Fruit fly (Drosophila melanogaster): Measurements from ENCODE around the gene CG32687.

CG32687 gene

dm6 chrX:10487964-10488605 lies 1.1 kb upstream of the CG32687 start (continued):
- TF ChIP-seq CG13894 (tag; optimal IDR thresholded peaks at IDR 0.05) = peak; percentile 9
- TF ChIP-seq HHEX (GFP tag; optimal IDR thresholded peaks at IDR 0.05) = peak; percentile 47
- peak; percentile 28 for TF ChIP-seq Usf (GFP tag; optimal IDR thresholded peaks at IDR 0.05)
- peak; percentile 33 for TF ChIP-seq ERR (GFP tag; optimal IDR thresholded peaks at IDR 0.05)
- peak; percentile 44 for TF ChIP-seq pho (GFP tag; optimal IDR thresholded peaks at IDR 0.05)
- TF ChIP-seq CG11504 (tag; optimal IDR thresholded peaks at IDR 0.05) = peak; percentile 51
- TF ChIP-seq exex (tag; optimal IDR thresholded peaks at IDR 0.05) = peak; percentile 88
- TF ChIP-seq dmrt11E (tag; optimal IDR thresholded peaks at IDR 0.05) = no peak
- TF ChIP-seq CG2889 (GFP tag; IDR thresholded peaks at IDR 0.05) = no peak
- no peak for TF ChIP-seq CG10321 (GFP tag; IDR thresholded peaks at IDR 0.05)
- TF ChIP-seq CG6765 (GFP tag; optimal IDR thresholded peaks at IDR 0.05) = peak; percentile 13
- 0 out of 2 replicates have a peak, but pooled peaks have one; percentile 16 for TF ChIP-seq CG31441 (GFP tag; IDR thresholded peaks at IDR 0.05)
- peak; percentile 57 for TF ChIP-seq CG17385 (GFP tag; optimal IDR thresholded peaks at IDR 0.05)
- TF ChIP-seq grau (tag; optimal IDR thresholded peaks at IDR 0.05) = peak; percentile 67
- TF ChIP-seq YL-1 (GFP tag; optimal IDR thresholded peaks at IDR 0.05) = no peak
- peak; percentile 12; the same call in 1 of the 2 replicates for TF ChIP-seq CG4730 (GFP tag; IDR thresholded peaks at IDR 0.05)
- TF ChIP-seq lola (GFP tag; optimal IDR thresholded peaks at IDR 0.05) = no peak
- no peak for TF ChIP-seq hkb (optimal IDR thresholded peaks at IDR 0.05)
- peak; percentile 43; the same call in 1 of the 2 replicates for TF ChIP-seq hkb (GFP tag; IDR thresholded peaks at IDR 0.05)
- 0 out of 2 replicates have a peak, but pooled peaks have one; percentile 22 for TF ChIP-seq CG14014 (GFP tag; IDR thresholded peaks at IDR 0.05)
- TF ChIP-seq CG6854 (GFP tag; optimal IDR thresholded peaks at IDR 0.05) = peak; percentile 29
- TF ChIP-seq fu2 (GFP tag; optimal IDR thresholded peaks at IDR 0.05) = peak; percentile 13
- peak in 1 of 2 experiments; percentile 7 for TF ChIP-seq chif (GFP tag; optimal IDR thresholded peaks at IDR 0.05)
- no peak for TF ChIP-seq CG6689 (GFP tag; IDR thresholded peaks at IDR 0.05)
- peak; percentile 53 for TF ChIP-seq ind (GFP tag; optimal IDR thresholded peaks at IDR 0.05)
- peak; percentile 11 for TF ChIP-seq nmo (GFP tag; optimal IDR thresholded peaks at IDR 0.05)
- no peak for TF ChIP-seq Trl (optimal IDR thresholded peaks at IDR 0.05)
- TF ChIP-seq Trl (GFP tag; optimal IDR thresholded peaks at IDR 0.05) = no peak
- peak; percentile 39 for TF ChIP-seq caup (GFP tag; optimal IDR thresholded peaks at IDR 0.05; ENCODE audit: severe bottlenecking)
- TF ChIP-seq Hr51 (GFP tag; optimal IDR thresholded peaks at IDR 0.05) = peak in 1 of 2 experiments; percentile 55
- TF ChIP-seq CG4360 (GFP tag; IDR thresholded peaks at IDR 0.05) = no peak
- TF ChIP-seq CG10274 (GFP tag; optimal IDR thresholded peaks at IDR 0.05) = peak; percentile 25
- no peak for TF ChIP-seq CG10979 (tag; optimal IDR thresholded peaks at IDR 0.05)
- 0 out of 3 replicates have a peak, but pooled peaks have one; percentile 47 for TF ChIP-seq CG11695 (GFP tag; IDR thresholded peaks at IDR 0.05)
- peak; percentile 27 for TF ChIP-seq CG8944 (GFP tag; optimal IDR thresholded peaks at IDR 0.05)
- TF ChIP-seq CG8924 (tag; optimal IDR thresholded peaks at IDR 0.05) = peak; percentile 54
- TF ChIP-seq dysf (GFP tag; IDR thresholded peaks at IDR 0.05) = peak; percentile 73; the same call in 2 of the 3 replicates
- peak; percentile 54 for TF ChIP-seq sens (GFP tag)
- TF ChIP-seq CG10543 (GFP tag; optimal IDR thresholded peaks at IDR 0.05) = peak; percentile 54
- peak; percentile 48; the same call in 1 of the 2 replicates for TF ChIP-seq CG9932 (GFP tag; IDR thresholded peaks at IDR 0.05)
- peak; percentile 59 for TF ChIP-seq Rfx (GFP tag; IDR thresholded peaks at IDR 0.05)
- TF ChIP-seq Hand (GFP tag; optimal IDR thresholded peaks at IDR 0.05) = peak; percentile 51
- TF ChIP-seq Ets65A (GFP tag) = peak; percentile 94
- peak; percentile 26 for TF ChIP-seq CG2712 (tag; optimal IDR thresholded peaks at IDR 0.05)
- TF ChIP-seq gro (GFP tag; optimal IDR thresholded peaks at IDR 0.05) = peak; percentile 38
- peak; percentile 31 for TF ChIP-seq Antp (GFP tag; optimal IDR thresholded peaks at IDR 0.05)
- peak; percentile 57 for TF ChIP-seq Ptx1 (GFP tag; IDR thresholded peaks at IDR 0.05)
- no peak for TF ChIP-seq gsb-n (tag; optimal IDR thresholded peaks at IDR 0.05)
- TF ChIP-seq CG2678 (tag; optimal IDR thresholded peaks at IDR 0.05) = peak; percentile 78
- no peak for TF ChIP-seq insv (GFP tag; optimal IDR thresholded peaks at IDR 0.05)
